Comparison of ENCODE assay signal across 1 fruit fly cellular context in the genomic region with DNA sequence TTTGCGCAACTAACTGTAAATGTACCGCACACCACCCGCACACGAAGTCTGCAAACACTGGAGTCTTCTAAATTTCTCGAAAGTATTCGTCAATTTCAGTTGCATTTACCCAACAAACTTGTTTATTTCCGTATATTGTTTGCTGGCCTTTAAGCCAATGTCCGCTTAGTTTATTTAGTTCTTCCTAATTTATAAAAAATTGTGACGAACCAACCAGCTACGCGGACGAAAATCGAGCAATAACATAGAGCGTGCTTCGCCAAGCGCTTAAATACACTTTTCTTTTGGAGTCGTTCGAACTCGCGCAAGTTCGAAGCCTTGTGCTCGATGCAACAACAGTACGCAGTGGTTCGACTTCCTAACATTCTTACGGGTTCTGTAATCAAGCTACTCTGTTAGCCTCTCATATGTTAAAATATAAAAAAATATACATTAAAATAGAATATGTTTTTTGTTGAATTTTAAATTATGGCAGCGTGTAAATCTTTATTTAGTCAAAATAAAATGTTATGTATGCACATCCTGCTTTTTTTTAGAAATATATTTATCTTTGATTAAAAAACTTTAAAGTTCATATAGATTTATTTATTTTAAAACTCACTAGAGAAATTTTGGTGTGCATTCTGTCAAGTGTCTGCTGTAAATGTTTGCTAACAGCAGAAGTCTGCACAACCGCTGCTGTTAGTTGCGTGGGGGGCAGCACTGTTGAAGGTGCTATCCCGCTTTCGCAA.
TF ChIP-seq lines count a peak whose summit lies in the region.

TSS of gene GlcAT-P (minus strand) at position 246 of the 731 bp plus-strand sequence.

TF ChIP-seq in whole organism, embryonic, 481 proteins besides CTCF, POLR2A, EP300 and RAD21 (continued from another document and continues in another):
- TF ChIP-seq Chrac-16 (GFP tag; optimal IDR thresholded peaks at IDR 0.05; lab: Kevin White, UChicago) = peak; percentile 30
- TF ChIP-seq B-H2 (GFP tag; optimal IDR thresholded peaks at IDR 0.05; lab: Kevin White, UChicago) = peak; percentile 46
- TF ChIP-seq PHDP (tag; optimal IDR thresholded peaks at IDR 0.05; lab: Kevin White, UChicago) = peak; percentile 83
- TF ChIP-seq hbn (GFP tag; IDR thresholded peaks at IDR 0.05; lab: Robert Waterston, UW; ENCODE audit: partially characterized antibody) = no peak
- TF ChIP-seq CG7963 (GFP tag; IDR thresholded peaks at IDR 0.05; lab: Robert Waterston, UW; ENCODE audit: partially characterized antibody) = no peak
- peak; percentile 22; the same call in 1 of the 2 replicates for TF ChIP-seq sim (GFP tag; IDR thresholded peaks at IDR 0.05; lab: Robert Waterston, UW)
- TF ChIP-seq hb (GFP tag; IDR thresholded peaks at IDR 0.05; lab: Robert Waterston, UW; ENCODE audit: partially characterized antibody) = no peak
- TF ChIP-seq nmo (GFP tag; optimal IDR thresholded peaks at IDR 0.05; lab: Kevin White, UChicago) = peak; percentile 82
- no peak for TF ChIP-seq CG6813 (GFP tag; optimal IDR thresholded peaks at IDR 0.05; lab: Kevin White, UChicago)
- no peak for TF ChIP-seq CG15073 (GFP tag; optimal IDR thresholded peaks at IDR 0.05; lab: Kevin White, UChicago)
- TF ChIP-seq hth (optimal IDR thresholded peaks at IDR 0.05; lab: Kevin White, UChicago) = no peak
- TF ChIP-seq CG7839 (tag; optimal IDR thresholded peaks at IDR 0.05; lab: Kevin White, UChicago) = peak; percentile 79
- TF ChIP-seq E2f1 (GFP tag; IDR thresholded peaks at IDR 0.05; lab: Robert Waterston, UW) = peak; percentile 74
- peak; percentile 61; the same call in 1 of the 2 replicates for TF ChIP-seq klu (GFP tag; IDR thresholded peaks at IDR 0.05; lab: Robert Waterston, UW)
- TF ChIP-seq sob (GFP tag; IDR thresholded peaks at IDR 0.05; lab: Robert Waterston, UW) = peak; percentile 76
- TF ChIP-seq Fer3 (tag; optimal IDR thresholded peaks at IDR 0.05; lab: Kevin White, UChicago) = peak; percentile 56
- no peak for TF ChIP-seq CG12942 (GFP tag; optimal IDR thresholded peaks at IDR 0.05; lab: Kevin White, UChicago)
- peak; percentile 61 for TF ChIP-seq al (GFP tag; IDR thresholded peaks at IDR 0.05; lab: Robert Waterston, UW)
- peak in 1 of 2 experiments; percentile 86 for TF ChIP-seq Hr51 (GFP tag; optimal IDR thresholded peaks at IDR 0.05; lab: Kevin White, UChicago)
- peak; percentile 65 for TF ChIP-seq CG9215 (GFP tag; IDR thresholded peaks at IDR 0.05; lab: Robert Waterston, UW)
- TF ChIP-seq Rx (GFP tag; IDR thresholded peaks at IDR 0.05; lab: Robert Waterston, UW) = no peak
- TF ChIP-seq Xbp1 (GFP tag; optimal IDR thresholded peaks at IDR 0.05; lab: Kevin White, UChicago) = peak; percentile 56
- TF ChIP-seq lov (optimal IDR thresholded peaks at IDR 0.05; lab: Kevin White, UChicago) = no peak
- TF ChIP-seq lov (GFP tag; IDR thresholded peaks at IDR 0.05; lab: Robert Waterston, UW) = no peak
- TF ChIP-seq MBD-R2 (GFP tag; IDR thresholded peaks at IDR 0.05; lab: Robert Waterston, UW) = no peak; the same call in 1 of the 2 replicates
- TF ChIP-seq CG11456 (GFP tag; IDR thresholded peaks at IDR 0.05; lab: Robert Waterston, UW) = no peak
- peak; percentile 63 for TF ChIP-seq CG15601 (tag; optimal IDR thresholded peaks at IDR 0.05; lab: Kevin White, UChicago)
- TF ChIP-seq CG12236 (GFP tag; optimal IDR thresholded peaks at IDR 0.05; lab: Kevin White, UChicago) = no peak
- no peak for TF ChIP-seq Side (GFP tag; optimal IDR thresholded peaks at IDR 0.05; lab: Kevin White, UChicago)
- no peak for TF ChIP-seq ac (GFP tag; optimal IDR thresholded peaks at IDR 0.05; lab: Kevin White, UChicago)
- peak; percentile 80 for TF ChIP-seq CG11695 (GFP tag; IDR thresholded peaks at IDR 0.05; lab: Robert Waterston, UW)
- TF ChIP-seq CG3065 (GFP tag; optimal IDR thresholded peaks at IDR 0.05; lab: Kevin White, UChicago) = no peak
- TF ChIP-seq trh (GFP tag; optimal IDR thresholded peaks at IDR 0.05; lab: Kevin White, UChicago) = peak; percentile 40
- no peak for TF ChIP-seq ro (GFP tag; IDR thresholded peaks at IDR 0.05; lab: Robert Waterston, UW)
- TF ChIP-seq tap (tag; optimal IDR thresholded peaks at IDR 0.05; lab: Kevin White, UChicago) = peak; percentile 63
- no peak for TF ChIP-seq disco-r (GFP tag; optimal IDR thresholded peaks at IDR 0.05; lab: Kevin White, UChicago)
- TF ChIP-seq Vsx1 (GFP tag; optimal IDR thresholded peaks at IDR 0.05; lab: Kevin White, UChicago) = no peak
- TF ChIP-seq kni (GFP tag; optimal IDR thresholded peaks at IDR 0.05; lab: Kevin White, UChicago) = no peak
- peak; percentile 71 for TF ChIP-seq sqz (GFP tag; optimal IDR thresholded peaks at IDR 0.05; lab: Kevin White, UChicago)
- TF ChIP-seq Med (GFP tag; lab: Kevin White, UChicago) = peak; percentile 50
- peak; percentile 42 for TF ChIP-seq CG9437 (GFP tag; optimal IDR thresholded peaks at IDR 0.05; lab: Kevin White, UChicago)
- TF ChIP-seq CG33213 (GFP tag; optimal IDR thresholded peaks at IDR 0.05; lab: Kevin White, UChicago) = no peak
- TF ChIP-seq CG17802 (tag; optimal IDR thresholded peaks at IDR 0.05; lab: Kevin White, UChicago) = no peak
- TF ChIP-seq CG8944 (GFP tag; optimal IDR thresholded peaks at IDR 0.05; lab: Kevin White, UChicago) = no peak
- TF ChIP-seq Sry-δ (GFP tag; optimal IDR thresholded peaks at IDR 0.05; lab: Kevin White, UChicago) = no peak
- TF ChIP-seq CG17328 (GFP tag; IDR thresholded peaks at IDR 0.05; lab: Robert Waterston, UW) = peak; percentile 78
- peak; percentile 39 for TF ChIP-seq ind (GFP tag; optimal IDR thresholded peaks at IDR 0.05; lab: Kevin White, UChicago)
- no peak for TF ChIP-seq C15 (GFP tag; IDR thresholded peaks at IDR 0.05; lab: Robert Waterston, UW)
- no peak for TF ChIP-seq Scr (GFP tag; IDR thresholded peaks at IDR 0.05; lab: Robert Waterston, UW; ENCODE audit: partially characterized antibody)
- TF ChIP-seq lola (GFP tag; optimal IDR thresholded peaks at IDR 0.05; lab: Kevin White, UChicago) = peak in 1 of 3 experiments; percentile 77
- no peak for TF ChIP-seq MESR4 (GFP tag; optimal IDR thresholded peaks at IDR 0.05; lab: Kevin White, UChicago)
- no peak for TF ChIP-seq Bgb (GFP tag; IDR thresholded peaks at IDR 0.05; lab: Robert Waterston, UW; ENCODE audit: partially characterized antibody)
- no peak for TF ChIP-seq aop (GFP tag; IDR thresholded peaks at IDR 0.05; lab: Robert Waterston, UW)
- TF ChIP-seq CG1529 (GFP tag; optimal IDR thresholded peaks at IDR 0.05; lab: Kevin White, UChicago) = no peak
- TF ChIP-seq Gug (GFP tag; IDR thresholded peaks at IDR 0.05; lab: Robert Waterston, UW) = no peak
- TF ChIP-seq CG42726 (GFP tag; IDR thresholded peaks at IDR 0.05; lab: Robert Waterston, UW; ENCODE audit: partially characterized antibody) = no peak
- peak; percentile 50 for TF ChIP-seq CG17359 (tag; optimal IDR thresholded peaks at IDR 0.05; lab: Kevin White, UChicago)
- TF ChIP-seq CG32767 (GFP tag; IDR thresholded peaks at IDR 0.05; lab: Robert Waterston, UW) = peak; percentile 74
- TF ChIP-seq da (GFP tag; optimal IDR thresholded peaks at IDR 0.05; lab: Kevin White, UChicago) = no peak
- TF ChIP-seq CG14014 (GFP tag; IDR thresholded peaks at IDR 0.05; lab: Robert Waterston, UW) = peak; percentile 76
- TF ChIP-seq Hsf (GFP tag; optimal IDR thresholded peaks at IDR 0.05; lab: Kevin White, UChicago) = peak; percentile 9
- no peak for TF ChIP-seq CG3726 (GFP tag; IDR thresholded peaks at IDR 0.05; lab: Robert Waterston, UW)
- TF ChIP-seq Opbp (GFP tag; IDR thresholded peaks at IDR 0.05; lab: Robert Waterston, UW; ENCODE audit: partially characterized antibody) = no peak
- no peak for TF ChIP-seq shn (GFP tag; optimal IDR thresholded peaks at IDR 0.05; lab: Kevin White, UChicago)
- TF ChIP-seq Bdp1 (GFP tag; optimal IDR thresholded peaks at IDR 0.05; lab: Kevin White, UChicago) = no peak
- TF ChIP-seq CG11696 (GFP tag; IDR thresholded peaks at IDR 0.05; lab: Robert Waterston, UW) = no peak
- no peak for TF ChIP-seq tup (GFP tag; optimal IDR thresholded peaks at IDR 0.05; lab: Kevin White, UChicago)
- no peak for TF ChIP-seq MTF-1 (GFP tag; optimal IDR thresholded peaks at IDR 0.05; lab: Kevin White, UChicago; ENCODE audit: borderline replicate concordance)
- no peak for TF ChIP-seq corto (GFP tag; optimal IDR thresholded peaks at IDR 0.05; lab: Kevin White, UChicago)
- no peak for TF ChIP-seq ken (GFP tag; IDR thresholded peaks at IDR 0.05; lab: Robert Waterston, UW)
- no peak for TF ChIP-seq CG30431 (GFP tag; optimal IDR thresholded peaks at IDR 0.05; lab: Kevin White, UChicago)
- no peak for TF ChIP-seq emc (GFP tag; optimal IDR thresholded peaks at IDR 0.05; lab: Kevin White, UChicago)
- peak; percentile 32; the same call in 1 of the 2 replicates for TF ChIP-seq bowl (GFP tag; IDR thresholded peaks at IDR 0.05; lab: Robert Waterston, UW)
- TF ChIP-seq CG2678 (tag; optimal IDR thresholded peaks at IDR 0.05; lab: Kevin White, UChicago) = peak; percentile 88
- TF ChIP-seq grau (tag; optimal IDR thresholded peaks at IDR 0.05; lab: Kevin White, UChicago) = peak; percentile 89
- no peak for TF ChIP-seq CG8765 (GFP tag; IDR thresholded peaks at IDR 0.05; lab: Robert Waterston, UW)
- peak; percentile 11 for TF ChIP-seq CG2116 (GFP tag; optimal IDR thresholded peaks at IDR 0.05; lab: Kevin White, UChicago)
- TF ChIP-seq CG18262 (tag; optimal IDR thresholded peaks at IDR 0.05; lab: Kevin White, UChicago) = peak; percentile 82
- TF ChIP-seq Max (GFP tag; optimal IDR thresholded peaks at IDR 0.05; lab: Kevin White, UChicago) = peak; percentile 41
- TF ChIP-seq gsb (GFP tag; IDR thresholded peaks at IDR 0.05; lab: Robert Waterston, UW) = no peak
- peak; percentile 36 for TF ChIP-seq salm (tag; optimal IDR thresholded peaks at IDR 0.05; lab: Kevin White, UChicago)
- TF ChIP-seq Dbx (GFP tag; IDR thresholded peaks at IDR 0.05; lab: Robert Waterston, UW) = peak; percentile 73
- no peak for TF ChIP-seq gcm2 (GFP tag; optimal IDR thresholded peaks at IDR 0.05; lab: Kevin White, UChicago)
- no peak for TF ChIP-seq HLHmδ (GFP tag; optimal IDR thresholded peaks at IDR 0.05; lab: Kevin White, UChicago)
- TF ChIP-seq Spps (tag; optimal IDR thresholded peaks at IDR 0.05; lab: Kevin White, UChicago) = no peak
- TF ChIP-seq CG2889 (GFP tag; IDR thresholded peaks at IDR 0.05; lab: Robert Waterston, UW) = peak; percentile 46; the same call in 1 of the 3 replicates
- peak; percentile 75 for TF ChIP-seq dmrt99B (tag; optimal IDR thresholded peaks at IDR 0.05; lab: Kevin White, UChicago)
- peak; percentile 55 for TF ChIP-seq CG9817 (tag; optimal IDR thresholded peaks at IDR 0.05; lab: Kevin White, UChicago)
- peak; percentile 50 for TF ChIP-seq Hand (GFP tag; optimal IDR thresholded peaks at IDR 0.05; lab: Kevin White, UChicago)
- peak; percentile 67 for TF ChIP-seq phol (tag; optimal IDR thresholded peaks at IDR 0.05; lab: Kevin White, UChicago)
- TF ChIP-seq Adf1 (GFP tag; IDR thresholded peaks at IDR 0.05; lab: Robert Waterston, UW) = peak; percentile 54
- TF ChIP-seq CG10462 (GFP tag; optimal IDR thresholded peaks at IDR 0.05; lab: Kevin White, UChicago) = peak; percentile 25
- no peak for TF ChIP-seq bab2 (GFP tag; optimal IDR thresholded peaks at IDR 0.05; lab: Kevin White, UChicago)
- peak; percentile 74 for TF ChIP-seq Xrp1 (GFP tag; IDR thresholded peaks at IDR 0.05; lab: Robert Waterston, UW)
- peak; percentile 11 for TF ChIP-seq slou (GFP tag; optimal IDR thresholded peaks at IDR 0.05; lab: Kevin White, UChicago)
- TF ChIP-seq CG12104 (GFP tag; optimal IDR thresholded peaks at IDR 0.05; lab: Kevin White, UChicago) = peak; percentile 51
- no peak for TF ChIP-seq CG9797 (GFP tag; optimal IDR thresholded peaks at IDR 0.05; lab: Kevin White, UChicago)
- TF ChIP-seq zen (tag; optimal IDR thresholded peaks at IDR 0.05; lab: Kevin White, UChicago) = peak; percentile 4
- TF ChIP-seq kah (GFP tag; optimal IDR thresholded peaks at IDR 0.05; lab: Kevin White, UChicago) = peak; percentile 40
- TF ChIP-seq CG32772 (GFP tag; IDR thresholded peaks at IDR 0.05; lab: Robert Waterston, UW) = peak; percentile 34; the same call in 1 of the 2 replicates
- no peak for TF ChIP-seq Tbp (GFP tag; optimal IDR thresholded peaks at IDR 0.05; lab: Kevin White, UChicago)
- peak; percentile 75 for TF ChIP-seq CG14710 (tag; optimal IDR thresholded peaks at IDR 0.05; lab: Kevin White, UChicago)
- TF ChIP-seq Ada2b (GFP tag; IDR thresholded peaks at IDR 0.05; lab: Robert Waterston, UW) = peak; percentile 65
- TF ChIP-seq sens-2 (GFP tag; IDR thresholded peaks at IDR 0.05; lab: Robert Waterston, UW) = no peak
- no peak for TF ChIP-seq slp2 (GFP tag; optimal IDR thresholded peaks at IDR 0.05; lab: Kevin White, UChicago)
- no peak for TF ChIP-seq gfzf (GFP tag; optimal IDR thresholded peaks at IDR 0.05; lab: Kevin White, UChicago)
- TF ChIP-seq Hr3 (GFP tag; optimal IDR thresholded peaks at IDR 0.05; lab: Kevin White, UChicago) = peak; percentile 57
- TF ChIP-seq amos (GFP tag; IDR thresholded peaks at IDR 0.05; lab: Robert Waterston, UW; ENCODE audit: partially characterized antibody) = no peak; the same call in 1 of the 2 replicates
- no peak for TF ChIP-seq CG10959 (GFP tag; IDR thresholded peaks at IDR 0.05; lab: Robert Waterston, UW)
- TF ChIP-seq CG17568 (GFP tag; optimal IDR thresholded peaks at IDR 0.05; lab: Kevin White, UChicago) = no peak
- peak; percentile 82 for TF ChIP-seq CG10979 (tag; optimal IDR thresholded peaks at IDR 0.05; lab: Kevin White, UChicago)
- no peak for TF ChIP-seq ems (GFP tag; optimal IDR thresholded peaks at IDR 0.05; lab: Kevin White, UChicago)
- no peak for TF ChIP-seq CG8359 (GFP tag; optimal IDR thresholded peaks at IDR 0.05; lab: Kevin White, UChicago; ENCODE audit: borderline replicate concordance)
- TF ChIP-seq CG2712 (tag; optimal IDR thresholded peaks at IDR 0.05; lab: Kevin White, UChicago) = peak; percentile 86
- no peak for TF ChIP-seq Poxn (GFP tag; IDR thresholded peaks at IDR 0.05; lab: Robert Waterston, UW)
- no peak for TF ChIP-seq Dref (GFP tag; IDR thresholded peaks at IDR 0.05; lab: Robert Waterston, UW)
- peak; percentile 61 for TF ChIP-seq CG1233 (GFP tag; optimal IDR thresholded peaks at IDR 0.05; lab: Kevin White, UChicago)
- TF ChIP-seq eve (GFP tag; optimal IDR thresholded peaks at IDR 0.05; lab: Kevin White, UChicago) = peak in 1 of 2 experiments; percentile 2
- no peak for TF ChIP-seq CG5245 (GFP tag; optimal IDR thresholded peaks at IDR 0.05; lab: Kevin White, UChicago)
- peak; percentile 53 for TF ChIP-seq nerfin-1 (tag; optimal IDR thresholded peaks at IDR 0.05; lab: Kevin White, UChicago)
- TF ChIP-seq dan (GFP tag; IDR thresholded peaks at IDR 0.05; lab: Robert Waterston, UW) = no peak
- TF ChIP-seq CG12299 (tag; optimal IDR thresholded peaks at IDR 0.05; lab: Kevin White, UChicago) = peak; percentile 52
- no peak for TF ChIP-seq Hr39 (optimal IDR thresholded peaks at IDR 0.05; lab: Kevin White, UChicago)
- TF ChIP-seq ERR (GFP tag; optimal IDR thresholded peaks at IDR 0.05; lab: Kevin White, UChicago) = no peak
- TF ChIP-seq CG9932 (GFP tag; IDR thresholded peaks at IDR 0.05; lab: Robert Waterston, UW) = peak; percentile 75
